Worm (Caenorhabditis elegans) whole organism, L4/young adult: ENCODE results near the gene rha-2.

ENCODE experiments used
- W03F9.2 ChIP-seq: fragments of 150-350 bp; optimal IDR thresholded peaks from 2 replicates; lab custom pipeline; 2014; ENCODE audit warnings: missing biosample characterization, missing genetic modification characterization
- dao-5 ChIP-seq: sonication (generic microtip); optimal IDR thresholded peaks from 2 replicates; lab custom pipeline; 2016; ENCODE audit warnings: missing genotype, missing genetic modification characterization, moderate library complexity, missing compliant biosample characterization

ce11 chrIII:8656957-8657356, 42.6 kb upstream of the rha-2 start:
- TF ChIP-seq W03F9.2 (tag; lab: Kevin White, UChicago) (no peak), dao-5 (tag; lab: Kevin White, UChicago) (no peak)
